Fruit fly (Drosophila melanogaster) whole organism, embryonic: ENCODE data around the gene Ppm1.
A peak's percentile ranks its signal among the peaks of the same experiment; 100 is the strongest.

Source experiments
- Abd-B ChIP-seq: fragments of 200-800 bp; sonication (Bioruptor generic); optimal IDR thresholded peaks from 2 replicates; lab custom pipeline; 2018; ENCODE audit warnings: missing biosample characterization, mild to moderate bottlenecking, missing genetic modification characterization, moderate library complexity
- CG10147 ChIP-seq: fragments of 200-800 bp; sonication (Bioruptor generic); optimal IDR thresholded peaks from 2 replicates; lab custom pipeline; 2019; ENCODE audit warnings: missing biosample characterization, mild to moderate bottlenecking, missing genetic modification characterization, moderate library complexity
- CG14860 ChIP-seq: fragments of 200-800 bp; sonication (Bioruptor generic); IDR thresholded peaks from 3 replicates; pipeline ENCODE4 v1.3.6; 2022; ENCODE audit warnings: missing biosample characterization, missing genetic modification characterization; ENCODE audit not compliant: partially characterized antibody
- CG15073 ChIP-seq: fragments of 200-800 bp; sonication (Bioruptor generic); optimal IDR thresholded peaks from 2 replicates; lab custom pipeline; 2016; ENCODE audit warnings: missing biosample characterization, missing genetic modification characterization
- CG1647 ChIP-seq: fragments of 200-800 bp; sonication (Bioruptor generic); optimal IDR thresholded peaks from 3 replicates; lab custom pipeline; 2016; ENCODE audit warnings: missing biosample characterization, missing genetic modification characterization
- CG17328 ChIP-seq: fragments of 200-800 bp; sonication (Bioruptor generic); IDR thresholded peaks from 2 replicates; pipeline ENCODE4 v1.3.6; 2022; ENCODE audit warnings: missing biosample characterization, missing genetic modification characterization
- CG17361 ChIP-seq: fragments of 200-800 bp; sonication (Bioruptor generic); IDR thresholded peaks from 3 replicates; pipeline ENCODE4 v1.3.6; 2022; ENCODE audit warnings: missing biosample characterization, missing genetic modification characterization
- CG18262 ChIP-seq: fragments of 200-800 bp; optimal IDR thresholded peaks from 3 replicates; lab custom pipeline; 2019; ENCODE audit warnings: missing biosample characterization, mild to moderate bottlenecking, missing genetic modification characterization, moderate library complexity
- CG1832 ChIP-seq: fragments of 200-800 bp; sonication (Bioruptor generic); optimal IDR thresholded peaks from 2 replicates; lab custom pipeline; 2017; ENCODE audit warnings: missing biosample characterization, mild to moderate bottlenecking, missing genetic modification characterization, inconsistent platforms
- CG2199 ChIP-seq: fragments of 200-800 bp; sonication (Bioruptor generic); IDR thresholded peaks from 3 replicates; pipeline ENCODE4 v1.3.6; 2022; ENCODE audit warnings: missing biosample characterization, missing genetic modification characterization
- CG30431 ChIP-seq: fragments of 200-800 bp; sonication (Bioruptor generic); optimal IDR thresholded peaks from 2 replicates; lab custom pipeline; 2017; ENCODE audit warnings: missing biosample characterization, missing genetic modification characterization
- CG31224 ChIP-seq: fragments of 200-800 bp; sonication (Bioruptor generic); IDR thresholded peaks from 2 replicates; pipeline ENCODE4 v1.3.6; 2022; ENCODE audit warnings: missing biosample characterization, missing genetic modification characterization
- CG33557 ChIP-seq: fragments of 200-800 bp; sonication (Bioruptor generic); optimal IDR thresholded peaks from 2 replicates; lab custom pipeline; 2019; ENCODE audit warnings: missing biosample characterization, mild to moderate bottlenecking, missing genetic modification characterization, moderate library complexity
- CG4360 ChIP-seq: fragments of 200-800 bp; sonication (Bioruptor generic); IDR thresholded peaks from 2 replicates; pipeline ENCODE4 v1.3.6; 2022; ENCODE audit warnings: missing biosample characterization, missing genetic modification characterization
- CG4854 ChIP-seq: fragments of 200-800 bp; sonication (Bioruptor generic); optimal IDR thresholded peaks from 2 replicates; lab custom pipeline; 2016; ENCODE audit warnings: missing biosample characterization, missing genetic modification characterization, inconsistent platforms
- CG7745 ChIP-seq: fragments of 200-800 bp; sonication (Bioruptor generic); optimal IDR thresholded peaks from 2 replicates; lab custom pipeline; 2018; ENCODE audit warnings: missing biosample characterization, mild to moderate bottlenecking, missing genetic modification characterization, moderate library complexity
- CG7839 ChIP-seq: fragments of 200-800 bp; sonication (Bioruptor generic); optimal IDR thresholded peaks from 3 replicates; lab custom pipeline; 2018; ENCODE audit warnings: missing biosample characterization, mild to moderate bottlenecking, missing genetic modification characterization, moderate library complexity
- CG9609 ChIP-seq: fragments of 200-800 bp; sonication (Bioruptor generic); optimal IDR thresholded peaks from 3 replicates; lab custom pipeline; 2016; ENCODE audit warnings: missing biosample characterization, missing genetic modification characterization
- Doc3 ChIP-seq: fragments of 200-800 bp; sonication (Bioruptor generic); IDR thresholded peaks from 3 replicates; pipeline ENCODE4 v1.3.6; 2022; ENCODE audit warnings: missing biosample characterization, missing genetic modification characterization; ENCODE audit not compliant: partially characterized antibody
- H15 ChIP-seq: fragments of 200-800 bp; sonication (Bioruptor generic); IDR thresholded peaks from 3 replicates; pipeline ENCODE4 v1.3.6; 2022; ENCODE audit warnings: missing biosample characterization, missing genetic modification characterization
- HLH3B ChIP-seq: fragments of 200-800 bp; sonication (Bioruptor generic); IDR thresholded peaks from 2 replicates; pipeline ENCODE4 v1.3.6; 2022; ENCODE audit warnings: missing biosample characterization, missing genetic modification characterization
- Hmx ChIP-seq: fragments of 200-800 bp; sonication (Bioruptor generic); optimal IDR thresholded peaks from 2 replicates; lab custom pipeline; 2016; ENCODE audit warnings: missing biosample characterization, missing genetic modification characterization
- NC2α ChIP-seq: fragments of 200-800 bp; sonication (Bioruptor generic); optimal IDR thresholded peaks from 2 replicates; lab custom pipeline; 2016; ENCODE audit warnings: missing biosample characterization, missing genetic modification characterization
- Optix ChIP-seq: fragments of 200-800 bp; sonication (Bioruptor generic); IDR thresholded peaks from 3 replicates; pipeline ENCODE4 v1.3.6; 2022; ENCODE audit warnings: missing biosample characterization, missing genetic modification characterization
- Spps ChIP-seq: fragments of 200-800 bp; sonication (Bioruptor generic); optimal IDR thresholded peaks from 2 replicates; lab custom pipeline; 2018; ENCODE audit warnings: missing biosample characterization, mild to moderate bottlenecking, missing genetic modification characterization
- Ssrp ChIP-seq: fragments of 200-800 bp; sonication (Bioruptor generic); optimal IDR thresholded peaks from 2 replicates; lab custom pipeline; 2018; ENCODE audit warnings: missing biosample characterization, mild to moderate bottlenecking, missing genetic modification characterization, moderate library complexity
- Tbp ChIP-seq: fragments of >200 bp; optimal IDR thresholded peaks from 2 replicates; lab custom pipeline; 2018; ENCODE audit warnings: missing biosample characterization, missing genetic modification characterization
- Trl ChIP-seq, 3 experiments: fragments of >200 bp in 2 of 3; fragments of 200-800 bp in 1 of 3; sonication (Bioruptor generic) in 1 of 3; optimal IDR thresholded peaks; 2 replicates in 1 of 3; 3 replicates in 2 of 3; lab custom pipeline; 2016 to 2017; ENCODE audit warnings: missing biosample characterization in 1 of 3, missing genetic modification characterization in 1 of 3
- ara ChIP-seq: fragments of 200-800 bp; sonication (Bioruptor generic); IDR thresholded peaks from 2 replicates; pipeline ENCODE4 v1.3.6; 2022; ENCODE audit warnings: missing biosample characterization, missing genetic modification characterization
- bcd ChIP-seq: fragments of 200-800 bp; sonication (Bioruptor generic); optimal IDR thresholded peaks from 2 replicates; lab custom pipeline; 2017; ENCODE audit warnings: missing biosample characterization, mild to moderate bottlenecking, missing genetic modification characterization
- bsh ChIP-seq, 2 experiments: fragments of 200-800 bp; sonication (Bioruptor generic); optimal IDR thresholded peaks; 2 replicates each; lab custom pipeline; 2017 to 2018; ENCODE audit warnings: mild to moderate bottlenecking in 2 of 2, missing biosample characterization in 2 of 2, missing genetic modification characterization in 2 of 2, moderate library complexity in 1 of 2
- btn ChIP-seq: fragments of 200-800 bp; sonication (Bioruptor generic); optimal IDR thresholded peaks from 2 replicates; lab custom pipeline; 2016; ENCODE audit warnings: missing biosample characterization, missing genetic modification characterization
- corto ChIP-seq: fragments of 200-800 bp; sonication (Bioruptor generic); optimal IDR thresholded peaks from 2 replicates; lab custom pipeline; 2016; ENCODE audit warnings: missing biosample characterization, mild to moderate bottlenecking, missing genetic modification characterization, moderate library complexity
- crol ChIP-seq: fragments of 200-800 bp; sonication (Bioruptor generic); IDR thresholded peaks from 2 replicates; pipeline ENCODE4 v1.3.6; 2022; ENCODE audit warnings: missing biosample characterization, missing genetic modification characterization
- dm ChIP-seq: fragments of 200-800 bp; sonication (Bioruptor generic); optimal IDR thresholded peaks from 3 replicates; lab custom pipeline; 2016; ENCODE audit warnings: missing biosample characterization, missing genetic modification characterization
- emc ChIP-seq: fragments of 200-800 bp; sonication (Bioruptor generic); optimal IDR thresholded peaks from 2 replicates; lab custom pipeline; 2016; ENCODE audit warnings: missing biosample characterization, missing genetic modification characterization
- esg ChIP-seq: fragments of 200-800 bp; sonication (Bioruptor generic); conservative IDR thresholded peaks from 2 replicates; pipeline ENCODE4 v1.3.6; 2022; ENCODE audit warnings: missing biosample characterization, missing genetic modification characterization
- fd102C ChIP-seq: fragments of 200-800 bp; sonication (Bioruptor generic); optimal IDR thresholded peaks from 2 replicates; lab custom pipeline; 2018; ENCODE audit warnings: missing biosample characterization, mild to moderate bottlenecking, missing genetic modification characterization, moderate library complexity
- fd3F ChIP-seq: fragments of 200-800 bp; sonication (Bioruptor generic); optimal IDR thresholded peaks from 2 replicates; lab custom pipeline; 2018; ENCODE audit warnings: missing biosample characterization, mild to moderate bottlenecking, missing genetic modification characterization, moderate library complexity
- grn ChIP-seq: fragments of 200-800 bp; sonication (Bioruptor generic); optimal IDR thresholded peaks from 3 replicates; lab custom pipeline; 2017; ENCODE audit warnings: missing biosample characterization, missing genetic modification characterization
- hb ChIP-seq: fragments of 200-800 bp; sonication (Bioruptor generic); IDR thresholded peaks from 3 replicates; pipeline ENCODE4 v1.3.6; 2022; ENCODE audit warnings: missing biosample characterization, missing genetic modification characterization; ENCODE audit not compliant: partially characterized antibody
- lbe ChIP-seq: fragments of 200-800 bp; sonication (Bioruptor generic); optimal IDR thresholded peaks from 2 replicates; lab custom pipeline; 2016; ENCODE audit warnings: missing biosample characterization, mild to moderate bottlenecking, missing genetic modification characterization
- nom ChIP-seq: fragments of 200-800 bp; sonication (Bioruptor generic); optimal IDR thresholded peaks from 2 replicates; lab custom pipeline; 2017; ENCODE audit warnings: missing biosample characterization, missing genetic modification characterization, mild to moderate bottlenecking, moderate library complexity, missing genetic modification reagents
- pita ChIP-seq: fragments of 200-800 bp; sonication (Bioruptor generic); optimal IDR thresholded peaks from 2 replicates; lab custom pipeline; 2017; ENCODE audit warnings: missing biosample characterization, mild to moderate bottlenecking, missing genetic modification characterization
- pnt ChIP-seq: fragments of 200-800 bp; sonication (Bioruptor generic); optimal IDR thresholded peaks from 3 replicates; lab custom pipeline; 2016; ENCODE audit warnings: missing biosample characterization, missing genetic modification characterization
- pros ChIP-seq: fragments of 200-800 bp; sonication (Bioruptor generic); optimal IDR thresholded peaks from 3 replicates; lab custom pipeline; 2019; ENCODE audit warnings: missing biosample characterization, mild to moderate bottlenecking, missing genetic modification characterization, moderate library complexity
- rib ChIP-seq: fragments of 200-800 bp; sonication (Bioruptor generic); IDR thresholded peaks from 2 replicates; pipeline ENCODE4 v1.3.6; 2022; ENCODE audit warnings: missing biosample characterization, missing genetic modification characterization
- sens ChIP-seq: fragments of 200-800 bp; sonication (Bioruptor generic); peaks from one replicate; lab custom pipeline; 2016; ENCODE audit warnings: missing biosample characterization, missing genetic modification characterization
- zfh1 ChIP-seq: fragments of 200-800 bp; sonication (Bioruptor generic); IDR thresholded peaks from 3 replicates; pipeline ENCODE4 v1.3.6; 2022; ENCODE audit warnings: missing biosample characterization, missing genetic modification characterization

Ppm1 gene

dm6 chr3L:618347-619272 lies 37.5 kb downstream of the Ppm1 start:
- TF ChIP-seq Hmx (GFP tag; lab: Kevin White, UChicago) (no peak), rib (GFP tag; lab: Robert Waterston, UW) (no peak), CG14860 (GFP tag; lab: Robert Waterston, UW) (no peak), Doc3 (GFP tag; lab: Robert Waterston, UW) (no peak), H15 (GFP tag; lab: Robert Waterston, UW) (no peak), bsh (GFP tag; optimal IDR thresholded peaks at IDR 0.05; lab: Kevin White, UChicago) (peak in 1 of 2 experiments; percentile 87), CG1832 (GFP tag; lab: Kevin White, UChicago) (no peak), CG7839 (no peak), fd102C (GFP tag; lab: Kevin White, UChicago) (no peak), nom (GFP tag; lab: Kevin White, UChicago) (peak; percentile 24), Ssrp (no peak), pita (no peak), NC2α (no peak), CG9609 (GFP tag; lab: Kevin White, UChicago) (no peak), dm (GFP tag; lab: Kevin White, UChicago) (no peak), CG30431 (no peak), CG7745 (tag; lab: Kevin White, UChicago) (no peak), corto (GFP tag; lab: Kevin White, UChicago) (peak; percentile 20), CG15073 (GFP tag; lab: Kevin White, UChicago) (no peak), Tbp (no peak), CG10147 (no peak), emc (GFP tag; lab: Kevin White, UChicago) (no peak), bcd (no peak), Trl (optimal IDR thresholded peaks at IDR 0.05; lab: Kevin White, UChicago) (no peak), Trl (GFP tag; optimal IDR thresholded peaks at IDR 0.05; lab: Kevin White, UChicago) (no peak), HLH3B (GFP tag; lab: Robert Waterston, UW) (no peak), CG31224 (GFP tag; lab: Robert Waterston, UW) (no peak), esg (GFP tag; lab: Robert Waterston, UW) (no peak), zfh1 (0 out of 3 replicates have a peak, but pooled peaks have one; percentile 23), Optix (GFP tag; lab: Robert Waterston, UW) (no peak), CG18262 (no peak), Abd-B (GFP tag; lab: Kevin White, UChicago) (no peak), fd3F (GFP tag; lab: Kevin White, UChicago) (no peak), pnt (GFP tag; lab: Kevin White, UChicago) (no peak), grn (GFP tag; lab: Kevin White, UChicago) (no peak), Spps (tag; lab: Kevin White, UChicago) (no peak), CG17328 (GFP tag; lab: Robert Waterston, UW) (no peak), pros (GFP tag; lab: Kevin White, UChicago) (no peak), CG2199 (GFP tag; lab: Robert Waterston, UW) (no peak), CG17361 (GFP tag; lab: Robert Waterston, UW) (no peak), ara (GFP tag; lab: Robert Waterston, UW) (no peak), CG4854 (GFP tag; lab: Kevin White, UChicago) (no peak), crol (GFP tag; lab: Robert Waterston, UW) (peak; percentile 37; the same call in 1 of the 2 replicates), CG1647 (GFP tag; lab: Kevin White, UChicago) (no peak), sens (peak; percentile 71), CG33557 (GFP tag; lab: Kevin White, UChicago) (no peak), lbe (peak; percentile 61), CG4360 (GFP tag; lab: Robert Waterston, UW) (peak; percentile 95), btn (no peak), hb (GFP tag; lab: Robert Waterston, UW) (no peak)
